Fruit fly (Drosophila melanogaster) whole organism, embryonic: ENCODE results near the gene CG33647.

ENCODE experiments used
- CG11695 ChIP-seq: fragments of 200-800 bp; sonication (Bioruptor generic); IDR thresholded peaks from 3 replicates; pipeline ENCODE4 v1.3.6; 2022; ENCODE audit warnings: missing biosample characterization, missing genetic modification characterization
- CG31365 ChIP-seq: fragments of 200-800 bp; sonication (Bioruptor generic); optimal IDR thresholded peaks from 2 replicates; lab custom pipeline; 2018; ENCODE audit warnings: missing biosample characterization, mild to moderate bottlenecking, missing genetic modification characterization
- CG3726 ChIP-seq: fragments of 200-800 bp; sonication (Bioruptor generic); IDR thresholded peaks from 3 replicates; pipeline ENCODE4, ENCODE4 v1.3.6; 2022; ENCODE audit warnings: missing biosample characterization, missing genetic modification characterization
- CG3847 ChIP-seq: fragments of 200-800 bp; sonication (Bioruptor generic); IDR thresholded peaks from 2 replicates; pipeline ENCODE4 v1.3.6; 2022; ENCODE audit warnings: missing biosample characterization, missing genetic modification characterization
- Nf-YB ChIP-seq: fragments of 200-800 bp; sonication (Bioruptor generic); optimal IDR thresholded peaks from 3 replicates; lab custom pipeline; 2019; ENCODE audit warnings: missing biosample characterization, mild to moderate bottlenecking, missing genetic modification characterization, moderate library complexity
- Sry-β ChIP-seq: fragments of 200-800 bp; sonication (Bioruptor generic); optimal IDR thresholded peaks from 2 replicates; lab custom pipeline; 2018; ENCODE audit warnings: missing biosample characterization, mild to moderate bottlenecking, missing genetic modification characterization, moderate library complexity
- ash1 ChIP-seq: fragments of 200-800 bp; sonication (Bioruptor generic); optimal IDR thresholded peaks from 2 replicates; lab custom pipeline; 2018; ENCODE audit warnings: missing biosample characterization, mild to moderate bottlenecking, missing genetic modification characterization
- chn ChIP-seq: fragments of 200-800 bp; sonication (Bioruptor generic); optimal IDR thresholded peaks from 2 replicates; lab custom pipeline; 2016; ENCODE audit warnings: missing biosample characterization, missing genetic modification characterization
- jumu ChIP-seq: fragments of 200-800 bp; sonication (Bioruptor generic); optimal IDR thresholded peaks from 3 replicates; lab custom pipeline; 2016; ENCODE audit warnings: missing biosample characterization, missing genetic modification characterization
- klu ChIP-seq: fragments of 200-800 bp; sonication (Bioruptor generic); IDR thresholded peaks from 2 replicates; pipeline ENCODE4 v1.3.6; 2022; ENCODE audit warnings: missing biosample characterization, missing genetic modification characterization
- nerfin-1 ChIP-seq: fragments of 200-800 bp; sonication (Bioruptor generic); optimal IDR thresholded peaks from 3 replicates; lab custom pipeline; 2019; ENCODE audit warnings: missing biosample characterization, mild to moderate bottlenecking, missing genetic modification characterization, moderate library complexity
- p53 ChIP-seq: fragments of 200-800 bp; sonication (Bioruptor generic); optimal IDR thresholded peaks from 2 replicates; lab custom pipeline; 2016; ENCODE audit warnings: missing biosample characterization, missing genetic modification characterization

DNA sequence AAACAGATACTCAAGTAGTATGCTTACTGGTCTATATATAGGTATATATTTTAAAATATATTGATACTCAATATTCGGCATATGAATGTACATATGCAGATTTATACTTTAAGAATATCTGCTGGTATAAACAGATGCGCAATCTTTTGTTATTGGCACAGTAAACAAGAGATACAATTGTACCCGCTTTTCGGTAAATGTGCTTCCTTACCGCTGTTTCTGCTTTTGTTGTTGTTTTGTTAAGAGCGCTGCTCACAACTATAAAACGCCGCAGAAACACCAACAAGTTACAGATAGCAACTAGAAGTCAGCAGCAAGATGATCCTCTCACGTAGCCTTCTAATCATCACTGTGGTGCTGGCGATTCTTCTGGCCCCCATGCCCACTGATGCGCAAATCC lies 29.6 kb downstream of the CG33647 start, which contains the start of gene CG45081:
- TF ChIP-seq CG11695 (GFP tag; lab: Robert Waterston, UW) (no peak), chn (GFP tag; lab: Kevin White, UChicago) (no peak), Sry-β (GFP tag; lab: Kevin White, UChicago) (no peak), CG3847 (GFP tag; lab: Robert Waterston, UW) (no peak), p53 (no peak), Nf-YB (GFP tag; lab: Kevin White, UChicago) (no peak), CG31365 (no peak), klu (no peak), ash1 (GFP tag; lab: Kevin White, UChicago) (no peak), CG3726 (GFP tag; lab: Robert Waterston, UW) (no peak), jumu (GFP tag; lab: Kevin White, UChicago) (no peak), nerfin-1 (tag; lab: Kevin White, UChicago) (no peak)
